Worm (Caenorhabditis elegans): Measurements from ENCODE around the gene pei-2.

pei-2 gene

ce11 chrV:975184-975583 is 48.1 kb downstream of the pei-2 start (continued):
- TF ChIP-seq efl-1 (GFP tag; optimal IDR thresholded peaks at IDR 0.05) = no peak
- peak; percentile 53 for TF ChIP-seq ceh-27 (GFP tag; optimal IDR thresholded peaks at IDR 0.05)
- no peak for TF ChIP-seq tlf-1 (GFP tag; optimal IDR thresholded peaks at IDR 0.05)
- no peak for TF ChIP-seq madf-8 (GFP tag; conservative IDR thresholded peaks at IDR 0.05)
- TF ChIP-seq hmg-1.2 (GFP tag; IDR thresholded peaks at IDR 0.05) = peak; percentile 84
- no peak for TF ChIP-seq hlh-26 (GFP tag; conservative IDR thresholded peaks at IDR 0.05)
- no peak for TF ChIP-seq athp-1 (tag; optimal IDR thresholded peaks at IDR 0.05)
- no peak for TF ChIP-seq ztf-28 (GFP tag; IDR thresholded peaks at IDR 0.05)
- TF ChIP-seq tbp1 (GFP tag; optimal IDR thresholded peaks at IDR 0.05) = peak; percentile 8
- no peak for TF ChIP-seq F37B4.10 (GFP tag; IDR thresholded peaks at IDR 0.05)
- no peak for TF ChIP-seq snpc-3.4 (tag; optimal IDR thresholded peaks at IDR 0.05)
- TF ChIP-seq ztf-3 (GFP tag; optimal IDR thresholded peaks at IDR 0.05) = no peak
- no peak for TF ChIP-seq snpc-1.3 (tag; optimal IDR thresholded peaks at IDR 0.05; ENCODE audit: insufficient read depth)
- TF ChIP-seq rcor-1 (GFP tag; IDR thresholded peaks at IDR 0.05) = no peak
- no peak for TF ChIP-seq bed-1 (GFP tag; IDR thresholded peaks at IDR 0.05)
- TF ChIP-seq gei-17 (GFP tag; optimal IDR thresholded peaks at IDR 0.05) = no peak
- TF ChIP-seq nhr-90 (tag; optimal IDR thresholded peaks at IDR 0.05) = no peak

- TF ChIP-seq dpl-1 (GFP tag; optimal IDR thresholded peaks at IDR 0.05) (peak; percentile 2), Y53G8AR.9 (GFP tag; conservative IDR thresholded peaks at IDR 0.05) (no peak), unc-62 (GFP tag; optimal IDR thresholded peaks at IDR 0.05) (no peak), xnd-1 (tag; optimal IDR thresholded peaks at IDR 0.05) (peak; percentile 96), efl-1 (GFP tag; optimal IDR thresholded peaks at IDR 0.05) (peak; percentile 29), hrde-1 (tag; optimal IDR thresholded peaks at IDR 0.05; ENCODE audit: borderline replicate concordance) (no peak), B0035.1 (tag; optimal IDR thresholded peaks at IDR 0.05) (no peak), nhr-179 (tag; optimal IDR thresholded peaks at IDR 0.05) (no peak), Y53F4B.3 (GFP tag; IDR thresholded peaks at IDR 0.05) (no peak), madf-6 (GFP tag; IDR thresholded peaks at IDR 0.05) (peak; percentile 85), ZK185.1 (tag; optimal IDR thresholded peaks at IDR 0.05; ENCODE audit: poor library complexity, severe bottlenecking) (no peak), lin-54 (GFP tag; optimal IDR thresholded peaks at IDR 0.05) (peak; percentile 77), hmg-20 (GFP tag; IDR thresholded peaks at IDR 0.05) (no peak), cebp-1 (GFP tag; IDR thresholded peaks at IDR 0.05) (no peak), cebp-1 (tag; optimal IDR thresholded peaks at IDR 0.05) (no peak), lsl-1 (GFP tag; optimal IDR thresholded peaks at IDR 0.05) (peak; percentile 98), snpc-3.4 (tag; optimal IDR thresholded peaks at IDR 0.05) (peak; percentile 5), bed-1 (GFP tag; IDR thresholded peaks at IDR 0.05) (no peak), unc-130 (GFP tag; optimal IDR thresholded peaks at IDR 0.05) (peak; percentile 65), ceh-91 (GFP tag; IDR thresholded peaks at IDR 0.05) (peak; percentile 45), snpc-4 (GFP tag; optimal IDR thresholded peaks at IDR 0.05) (no peak), snpc-4 (tag; optimal IDR thresholded peaks at IDR 0.05) (peak in 1 of 4 experiments; percentile 16), madf-8 (GFP tag; conservative IDR thresholded peaks at IDR 0.05) (peak; percentile 64), ccch-3 (GFP tag; optimal IDR thresholded peaks at IDR 0.05) (no peak), bed-2 (GFP tag; IDR thresholded peaks at IDR 0.05) (no peak), D2030.7 (GFP tag; IDR thresholded peaks at IDR 0.05) (peak; percentile 70), F33H1.4 (GFP tag; IDR thresholded peaks at IDR 0.05) (peak; percentile 92)
Observed at ce11 chrV:969005-969562, 54.2 kb downstream of the pei-2 start.
